Fruit fly (Drosophila melanogaster) whole organism, embryonic: ENCODE measurements around the gene RpL37-1.

Experiments
- CG10565 ChIP-seq: fragments of 200-800 bp; sonication (Bioruptor generic); optimal IDR thresholded peaks from 3 replicates; lab custom pipeline; 2016; ENCODE audit warnings: missing biosample characterization, mild to moderate bottlenecking, missing genetic modification characterization
- CG12236 ChIP-seq: fragments of 200-800 bp; sonication (Bioruptor generic); optimal IDR thresholded peaks from 2 replicates; lab custom pipeline; 2016; ENCODE audit warnings: missing biosample characterization, missing genetic modification characterization
- CG15514 ChIP-seq: fragments of 200-800 bp; sonication (Bioruptor generic); optimal IDR thresholded peaks from 3 replicates; lab custom pipeline; 2017; ENCODE audit warnings: missing biosample characterization, missing genetic modification characterization, mild to moderate bottlenecking, moderate library complexity, missing genetic modification reagents
- CG31365 ChIP-seq: fragments of 200-800 bp; sonication (Bioruptor generic); optimal IDR thresholded peaks from 2 replicates; lab custom pipeline; 2018; ENCODE audit warnings: missing biosample characterization, mild to moderate bottlenecking, missing genetic modification characterization
- CG9437 ChIP-seq: fragments of 200-800 bp; sonication (Bioruptor generic); optimal IDR thresholded peaks from 2 replicates; lab custom pipeline; 2018; ENCODE audit warnings: missing biosample characterization, mild to moderate bottlenecking, missing genetic modification characterization
- Mad ChIP-seq: fragments of 200-800 bp; sonication (Bioruptor generic); optimal IDR thresholded peaks from 2 replicates; lab custom pipeline; 2016; ENCODE audit warnings: missing biosample characterization, missing genetic modification characterization
- Oaz ChIP-seq: fragments of 200-800 bp; sonication (Bioruptor generic); IDR thresholded peaks from 2 replicates; pipeline ENCODE4 v1.3.6; 2022; ENCODE audit warnings: missing biosample characterization, missing genetic modification characterization
- Side ChIP-seq: fragments of 200-800 bp; sonication (Bioruptor generic); optimal IDR thresholded peaks from 2 replicates; lab custom pipeline; 2016; ENCODE audit warnings: missing biosample characterization, missing genetic modification characterization
- br ChIP-seq: fragments of >200 bp; optimal IDR thresholded peaks from 2 replicates; lab custom pipeline; 2017
- cato ChIP-seq: fragments of 200-800 bp; sonication (Bioruptor generic); optimal IDR thresholded peaks from 2 replicates; lab custom pipeline; 2016; ENCODE audit warnings: missing biosample characterization, missing genetic modification characterization, borderline replicate concordance
- kni ChIP-seq: fragments of 200-800 bp; sonication (Bioruptor generic); optimal IDR thresholded peaks from 3 replicates; lab custom pipeline; 2017; ENCODE audit warnings: mild to moderate bottlenecking, missing biosample characterization, missing genetic modification reagents, missing genetic modification characterization
- psq ChIP-seq: fragments of 200-800 bp; sonication (Bioruptor generic); optimal IDR thresholded peaks from 2 replicates; lab custom pipeline; 2017; ENCODE audit warnings: missing biosample characterization, missing genetic modification characterization

DNA sequence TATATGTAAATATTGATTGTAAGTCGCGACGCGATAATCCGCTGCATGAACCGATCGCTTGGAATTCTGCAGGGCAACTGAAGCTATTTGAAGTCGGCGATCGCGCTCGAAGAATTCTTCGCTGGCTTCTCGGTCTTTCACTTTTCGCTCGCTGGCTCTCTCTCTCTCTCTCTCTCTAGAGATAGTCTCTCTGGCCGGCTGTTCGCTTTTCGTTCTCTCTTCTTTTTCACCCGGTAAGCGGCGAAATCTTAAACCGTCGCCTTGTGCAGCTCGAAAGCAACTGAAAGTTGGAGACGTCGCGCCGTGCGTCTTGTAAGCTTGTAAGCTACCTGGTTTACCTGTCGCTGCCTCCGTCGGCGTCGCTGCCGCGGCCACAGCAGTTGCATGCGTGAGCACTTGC lies 23.8 kb upstream of the RpL37-1 start, which contains the start of gene CG9095:
- no peak for TF ChIP-seq Oaz (GFP tag; lab: Robert Waterston, UW)
- no peak for TF ChIP-seq CG31365
- TF ChIP-seq psq (GFP tag; lab: Kevin White, UChicago), result no peak
- TF ChIP-seq br (lab: Kevin White, UChicago), result no peak
- no peak for TF ChIP-seq CG9437 (GFP tag; lab: Kevin White, UChicago)
- TF ChIP-seq CG10565 (GFP tag; lab: Kevin White, UChicago), result no peak
- TF ChIP-seq CG12236 (GFP tag; lab: Kevin White, UChicago), result no peak
- TF ChIP-seq Mad, result no peak
- TF ChIP-seq CG15514 (GFP tag; lab: Kevin White, UChicago), result no peak
- TF ChIP-seq kni (GFP tag; lab: Kevin White, UChicago), result no peak
- no peak for TF ChIP-seq Side
- TF ChIP-seq cato (GFP tag; lab: Kevin White, UChicago), result no peak
